Fruit fly (Drosophila melanogaster) S2 (cell line): ENCODE measurements around the gene pHCl-1.

Experiments
- CG8478 ChIP-seq: fragments of >200 bp; optimal IDR thresholded peaks from 2 replicates; lab custom pipeline; 2018
- CTCF ChIP-seq, 2 experiments: fragments of >200 bp; optimal IDR thresholded peaks; 2 replicates each; lab custom pipeline; 2018

DNA sequence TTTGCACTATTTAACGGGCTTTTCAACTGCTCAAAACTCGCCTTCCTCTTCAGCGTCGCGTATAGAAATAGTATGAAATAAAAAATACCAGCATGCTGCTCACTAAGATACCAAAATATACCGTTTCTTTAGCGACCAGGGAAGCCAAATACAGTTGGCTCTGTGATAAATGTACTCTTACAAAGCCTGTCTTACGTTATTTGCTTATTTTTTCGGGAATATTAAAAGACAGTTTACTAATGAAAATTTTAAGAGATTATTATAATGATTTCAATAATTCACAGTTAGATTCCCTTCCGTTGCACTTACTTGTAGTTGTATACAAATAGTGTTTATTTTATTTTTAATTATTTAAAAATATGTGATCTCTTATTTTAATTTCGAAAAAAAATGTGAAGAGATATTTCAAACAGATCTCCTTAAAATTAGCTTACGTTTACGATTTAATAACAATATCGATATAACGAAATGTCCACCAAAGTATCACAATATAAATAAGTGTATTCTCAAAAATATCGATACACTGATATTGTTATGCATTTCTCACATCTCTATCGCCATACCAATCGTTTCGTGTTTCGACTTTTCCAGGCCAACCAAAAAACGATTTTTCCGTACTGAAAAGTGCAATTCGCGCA lies 72.4 kb downstream of the pHCl-1 start, which contains the start of the genes DCP2 and dbo:
- no peak for TF ChIP-seq CTCF (optimal IDR thresholded peaks at IDR 0.05; lab: Kevin White, UChicago)
- no peak for TF ChIP-seq CG8478 (lab: Kevin White, UChicago)
